In genomic region chr2L:7564856-7565255, dm6 we compare ENCODE assay signal across 3 fruit fly cellular contexts.
TF ChIP-seq lines count a peak whose summit lies in the region.

No protein-coding gene starts in this region.

TF ChIP-seq in whole organism, embryonic, 481 proteins besides CTCF, POLR2A, EP300 and RAD21 (continued from another document and continues in another):
- no peak for TF ChIP-seq CrebB (tag; optimal IDR thresholded peaks at IDR 0.05; lab: Kevin White, UChicago)
- peak; percentile 57; the same call in 1 of the 2 replicates for TF ChIP-seq CG14014 (GFP tag; IDR thresholded peaks at IDR 0.05; lab: Robert Waterston, UW)
- TF ChIP-seq CG10147 (GFP tag; optimal IDR thresholded peaks at IDR 0.05; lab: Kevin White, UChicago) = peak; percentile 37
- TF ChIP-seq Mad (GFP tag; optimal IDR thresholded peaks at IDR 0.05; lab: Kevin White, UChicago) = peak; percentile 66
- TF ChIP-seq CG15514 (GFP tag; optimal IDR thresholded peaks at IDR 0.05; lab: Kevin White, UChicago) = peak; percentile 46
- TF ChIP-seq fd3F (GFP tag; optimal IDR thresholded peaks at IDR 0.05; lab: Kevin White, UChicago) = peak; percentile 17
- peak; percentile 71 for TF ChIP-seq CG6813 (GFP tag; optimal IDR thresholded peaks at IDR 0.05; lab: Kevin White, UChicago)
- TF ChIP-seq zen (tag; optimal IDR thresholded peaks at IDR 0.05; lab: Kevin White, UChicago) = peak; percentile 36
- TF ChIP-seq fd96Cb (tag; optimal IDR thresholded peaks at IDR 0.05; lab: Kevin White, UChicago) = peak; percentile 59
- TF ChIP-seq CG10431 (GFP tag; optimal IDR thresholded peaks at IDR 0.05; lab: Kevin White, UChicago) = peak; percentile 19
- peak; percentile 79 for TF ChIP-seq CG11504 (tag; optimal IDR thresholded peaks at IDR 0.05; lab: Kevin White, UChicago)
- TF ChIP-seq CG7786 (GFP tag; optimal IDR thresholded peaks at IDR 0.05; lab: Kevin White, UChicago) = peak; percentile 59
- peak; percentile 62; the same call in 2 of the 3 replicates for TF ChIP-seq Mrtf (GFP tag; IDR thresholded peaks at IDR 0.05; lab: Robert Waterston, UW)
- no peak for TF ChIP-seq CG8281 (tag; optimal IDR thresholded peaks at IDR 0.05; lab: Kevin White, UChicago)
- peak; percentile 23 for TF ChIP-seq CG14965 (GFP tag; optimal IDR thresholded peaks at IDR 0.05; lab: Kevin White, UChicago; ENCODE audit: borderline replicate concordance)
- peak; percentile 59 for TF ChIP-seq CG8924 (tag; optimal IDR thresholded peaks at IDR 0.05; lab: Kevin White, UChicago)
- TF ChIP-seq Gsc (GFP tag; IDR thresholded peaks at IDR 0.05; lab: Robert Waterston, UW) = peak; percentile 28; the same call in 1 of the 2 replicates
- TF ChIP-seq cg (GFP tag; optimal IDR thresholded peaks at IDR 0.05; lab: Kevin White, UChicago) = no peak
- TF ChIP-seq CG31224 (GFP tag; IDR thresholded peaks at IDR 0.05; lab: Robert Waterston, UW) = peak; percentile 46
- peak; percentile 55 for TF ChIP-seq ac (GFP tag; optimal IDR thresholded peaks at IDR 0.05; lab: Kevin White, UChicago)
- TF ChIP-seq exex (tag; optimal IDR thresholded peaks at IDR 0.05; lab: Kevin White, UChicago) = no peak
- peak; percentile 14 for TF ChIP-seq CG4282 (GFP tag; optimal IDR thresholded peaks at IDR 0.05; lab: Kevin White, UChicago)
- TF ChIP-seq CG34224 (GFP tag; IDR thresholded peaks at IDR 0.05; lab: Robert Waterston, UW; ENCODE audit: partially characterized antibody) = no peak
- peak; percentile 68 for TF ChIP-seq esg (GFP tag; conservative IDR thresholded peaks at IDR 0.05; lab: Robert Waterston, UW)
- no peak for TF ChIP-seq CG17186 (GFP tag; optimal IDR thresholded peaks at IDR 0.05; lab: Kevin White, UChicago)
- peak; percentile 32 for TF ChIP-seq CG1529 (GFP tag; optimal IDR thresholded peaks at IDR 0.05; lab: Kevin White, UChicago)
- no peak for TF ChIP-seq GATAe (GFP tag; conservative IDR thresholded peaks at IDR 0.05; lab: Robert Waterston, UW)
- TF ChIP-seq CkIIα-i1 (GFP tag; IDR thresholded peaks at IDR 0.05; lab: Robert Waterston, UW) = no peak
- no peak for TF ChIP-seq zen2 (GFP tag; IDR thresholded peaks at IDR 0.05; lab: Robert Waterston, UW; ENCODE audit: partially characterized antibody)
- TF ChIP-seq Fer2 (tag; optimal IDR thresholded peaks at IDR 0.05; lab: Kevin White, UChicago) = peak; percentile 21
- TF ChIP-seq HmgD (GFP tag; optimal IDR thresholded peaks at IDR 0.05; lab: Kevin White, UChicago) = no peak
- TF ChIP-seq mirr (GFP tag; optimal IDR thresholded peaks at IDR 0.05; lab: Kevin White, UChicago) = no peak
- TF ChIP-seq CG31365 (tag; optimal IDR thresholded peaks at IDR 0.05; lab: Kevin White, UChicago) = no peak
- TF ChIP-seq lov (optimal IDR thresholded peaks at IDR 0.05; lab: Kevin White, UChicago) = no peak
- TF ChIP-seq lov (GFP tag; IDR thresholded peaks at IDR 0.05; lab: Robert Waterston, UW) = 0 out of 3 replicates have a peak, but pooled peaks have one; percentile 12
- TF ChIP-seq rib (GFP tag; IDR thresholded peaks at IDR 0.05; lab: Robert Waterston, UW) = no peak
- no peak for TF ChIP-seq CG3995 (GFP tag; optimal IDR thresholded peaks at IDR 0.05; lab: Kevin White, UChicago)
- TF ChIP-seq NfI (GFP tag; optimal IDR thresholded peaks at IDR 0.05; lab: Kevin White, UChicago) = peak; percentile 70
- no peak for TF ChIP-seq CG7987 (GFP tag; optimal IDR thresholded peaks at IDR 0.05; lab: Kevin White, UChicago)
- no peak for TF ChIP-seq amos (GFP tag; IDR thresholded peaks at IDR 0.05; lab: Robert Waterston, UW; ENCODE audit: partially characterized antibody)
- TF ChIP-seq CG30020 (tag; optimal IDR thresholded peaks at IDR 0.05; lab: Kevin White, UChicago) = no peak
- TF ChIP-seq H15 (GFP tag; IDR thresholded peaks at IDR 0.05; lab: Robert Waterston, UW) = peak; percentile 61; the same call in 2 of the 3 replicates
- TF ChIP-seq Sox100B (GFP tag; optimal IDR thresholded peaks at IDR 0.05; lab: Kevin White, UChicago) = peak; percentile 25

TF ChIP-seq in whole organism, prepupa, 60 proteins besides CTCF, POLR2A, EP300 and RAD21 (continued from another document):
- TF ChIP-seq esn (GFP tag; optimal IDR thresholded peaks at IDR 0.05; lab: Kevin White, UChicago) (peak; percentile 42), CG11294 (GFP tag; IDR thresholded peaks at IDR 0.05; lab: Robert Waterston, UW) (no peak), CG31627 (GFP tag; optimal IDR thresholded peaks at IDR 0.05; lab: Kevin White, UChicago) (peak; percentile 60), Ets21C (GFP tag; optimal IDR thresholded peaks at IDR 0.05; lab: Kevin White, UChicago) (peak; percentile 21), OdsH (GFP tag; optimal IDR thresholded peaks at IDR 0.05; lab: Kevin White, UChicago) (peak; percentile 47), Sox102F (GFP tag; optimal IDR thresholded peaks at IDR 0.05; lab: Kevin White, UChicago) (peak; percentile 49), vri (GFP tag; optimal IDR thresholded peaks at IDR 0.05; lab: Kevin White, UChicago) (no peak), topi (GFP tag; optimal IDR thresholded peaks at IDR 0.05; lab: Kevin White, UChicago) (peak; percentile 51), CG8319 (GFP tag; optimal IDR thresholded peaks at IDR 0.05; lab: Kevin White, UChicago) (peak; percentile 32), CG3032 (tag; optimal IDR thresholded peaks at IDR 0.05; lab: Kevin White, UChicago) (peak; percentile 5), Eip78C (GFP tag; lab: Kevin White, UChicago) (peak; percentile 85), fd85E (GFP tag; optimal IDR thresholded peaks at IDR 0.05; lab: Kevin White, UChicago) (no peak), CG8119 (GFP tag; IDR thresholded peaks at IDR 0.05; lab: Robert Waterston, UW) (peak; percentile 31; the same call in 1 of the 3 replicates), eg (GFP tag; IDR thresholded peaks at IDR 0.05; lab: Robert Waterston, UW) (peak; percentile 60; the same call in 2 of the 3 replicates), CG6808 (GFP tag; optimal IDR thresholded peaks at IDR 0.05; lab: Kevin White, UChicago) (peak; percentile 4), CG34406 (GFP tag; optimal IDR thresholded peaks at IDR 0.05; lab: Kevin White, UChicago) (peak; percentile 15), dac (GFP tag; optimal IDR thresholded peaks at IDR 0.05; lab: Kevin White, UChicago) (no peak), CG3919 (GFP tag; optimal IDR thresholded peaks at IDR 0.05; lab: Kevin White, UChicago) (peak; percentile 64), CG6854 (GFP tag; optimal IDR thresholded peaks at IDR 0.05; lab: Kevin White, UChicago) (no peak), CG4318 (GFP tag; optimal IDR thresholded peaks at IDR 0.05; lab: Kevin White, UChicago) (no peak), CG16779 (tag; optimal IDR thresholded peaks at IDR 0.05; lab: Kevin White, UChicago) (no peak), Eip93F (GFP tag; optimal IDR thresholded peaks at IDR 0.05; lab: Kevin White, UChicago) (no peak), CG1621 (tag; optimal IDR thresholded peaks at IDR 0.05; lab: Kevin White, UChicago) (no peak), fd59A (GFP tag; optimal IDR thresholded peaks at IDR 0.05; lab: Kevin White, UChicago) (peak; percentile 3), Blimp-1 (GFP tag; optimal IDR thresholded peaks at IDR 0.05; lab: Kevin White, UChicago) (no peak), CG15336 (GFP tag; IDR thresholded peaks at IDR 0.05; lab: Robert Waterston, UW) (0 out of 2 replicates have a peak, but pooled peaks have one; percentile 11), Smox (GFP tag; optimal IDR thresholded peaks at IDR 0.05; lab: Kevin White, UChicago) (peak; percentile 36), net (GFP tag; optimal IDR thresholded peaks at IDR 0.05; lab: Kevin White, UChicago) (peak; percentile 54), Sox15 (GFP tag; optimal IDR thresholded peaks at IDR 0.05; lab: Kevin White, UChicago) (peak; percentile 40), Hr4 (GFP tag; optimal IDR thresholded peaks at IDR 0.05; lab: Kevin White, UChicago) (peak; percentile 32), cyc (GFP tag; optimal IDR thresholded peaks at IDR 0.05; lab: Kevin White, UChicago) (peak; percentile 45), ss (GFP tag; optimal IDR thresholded peaks at IDR 0.05; lab: Kevin White, UChicago) (peak; percentile 25 to 49), fkh (GFP tag; optimal IDR thresholded peaks at IDR 0.05; lab: Kevin White, UChicago) (peak; percentile 15), CG11762 (GFP tag; optimal IDR thresholded peaks at IDR 0.05; lab: Kevin White, UChicago; ENCODE audit: insufficient read depth) (no peak), Ets96B (tag; optimal IDR thresholded peaks at IDR 0.05; lab: Kevin White, UChicago) (peak; percentile 42), CG10669 (GFP tag; optimal IDR thresholded peaks at IDR 0.05; lab: Kevin White, UChicago) (peak; percentile 45), CG6163 (GFP tag; IDR thresholded peaks at IDR 0.05; lab: Robert Waterston, UW) (peak; percentile 58; the same call in 2 of the 3 replicates)

TF ChIP-seq in whole organism, wandering third instar larva, 38 proteins besides CTCF, POLR2A, EP300 and RAD21 (continued from another document):
- no peak for TF ChIP-seq Dfd (GFP tag; optimal IDR thresholded peaks at IDR 0.05; lab: Kevin White, UChicago)
- no peak for TF ChIP-seq Vsx2 (GFP tag; optimal IDR thresholded peaks at IDR 0.05; lab: Kevin White, UChicago; ENCODE audit: partially characterized antibody)
- no peak for TF ChIP-seq Abd-B (GFP tag; optimal IDR thresholded peaks at IDR 0.05; lab: Kevin White, UChicago)
- TF ChIP-seq Hr83 (GFP tag; optimal IDR thresholded peaks at IDR 0.05; lab: Kevin White, UChicago; ENCODE audit: poor library complexity, severe bottlenecking) = no peak
- TF ChIP-seq br (GFP tag; optimal IDR thresholded peaks at IDR 0.05; lab: Kevin White, UChicago) = no peak
- TF ChIP-seq Dif (GFP tag; optimal IDR thresholded peaks at IDR 0.05; lab: Kevin White, UChicago; ENCODE audit: partially characterized antibody) = no peak
